Worm (Caenorhabditis elegans) whole organism, early embryonic: ENCODE data around the gene srw-86.

ENCODE experiments used
- ceh-13 ChIP-seq: fragments of 200-800 bp; sonication (Bioruptor generic); optimal IDR thresholded peaks from 2 replicates; lab custom pipeline; 2018; ENCODE audit warnings: mild to moderate bottlenecking, missing genetic modification characterization, missing compliant biosample characterization
- ets-7 ChIP-seq: sonication (generic microtip); optimal IDR thresholded peaks from 2 replicates; lab custom pipeline; 2016; ENCODE audit warnings: missing genotype, missing genetic modification characterization, missing compliant biosample characterization

- no peak for TF ChIP-seq ets-7 (tag; lab: Kevin White, UChicago)
- TF ChIP-seq ceh-13 (GFP tag; lab: Kevin White, UChicago) = no peak
Measured at ce11 chrV:19436307-19436706, 35.8 kb upstream of the srw-86 start, which contains the start of gene C25F9.14.
